Fruit fly (Drosophila melanogaster) whole organism, embryonic: Measurements from ENCODE around the gene CG11550.
A peak's percentile ranks its signal among the peaks of the same experiment; 100 is the strongest.

Experiments
- Ada2b ChIP-seq: fragments of 200-800 bp; sonication (Bioruptor generic); IDR thresholded peaks from 2 replicates; pipeline ENCODE4 v1.3.6; 2022; ENCODE audit warnings: missing biosample characterization, missing genetic modification characterization
- Antp ChIP-seq: fragments of 200-800 bp; sonication (Bioruptor generic); optimal IDR thresholded peaks from 3 replicates; lab custom pipeline; 2016; ENCODE audit warnings: missing biosample characterization, missing genetic modification characterization
- Blimp-1 ChIP-seq: fragments of 200-800 bp; sonication (Bioruptor generic); optimal IDR thresholded peaks from 3 replicates; lab custom pipeline; 2018; ENCODE audit warnings: missing biosample characterization, missing genetic modification characterization, mild to moderate bottlenecking, moderate library complexity, missing genetic modification reagents
- CG10366 ChIP-seq: fragments of 200-800 bp; sonication (Bioruptor generic); IDR thresholded peaks from 2 replicates; pipeline ENCODE4 v1.3.6; 2022; ENCODE audit warnings: missing biosample characterization, missing genetic modification characterization
- CG11085 ChIP-seq: fragments of 200-800 bp; sonication (Bioruptor generic); IDR thresholded peaks from 2 replicates; pipeline ENCODE4 v1.3.6; 2022; ENCODE audit warnings: missing biosample characterization, missing genetic modification characterization
- CG17328 ChIP-seq: fragments of 200-800 bp; sonication (Bioruptor generic); IDR thresholded peaks from 2 replicates; pipeline ENCODE4 v1.3.6; 2022; ENCODE audit warnings: missing biosample characterization, missing genetic modification characterization
- CG18599 ChIP-seq: fragments of 200-800 bp; sonication (Bioruptor generic); optimal IDR thresholded peaks from 3 replicates; lab custom pipeline; 2017; ENCODE audit warnings: missing biosample characterization, missing genetic modification characterization, mild to moderate bottlenecking, moderate library complexity, missing genetic modification reagents
- CG2120 ChIP-seq: fragments of 200-800 bp; sonication (Bioruptor generic); optimal IDR thresholded peaks from 3 replicates; lab custom pipeline; 2016; ENCODE audit warnings: missing biosample characterization, missing genetic modification characterization
- CG2678 ChIP-seq: fragments of 200-800 bp; sonication (Bioruptor generic); optimal IDR thresholded peaks from 3 replicates; lab custom pipeline; 2019; ENCODE audit warnings: missing biosample characterization, mild to moderate bottlenecking, missing genetic modification characterization, moderate library complexity
- CG2712 ChIP-seq: fragments of 200-800 bp; optimal IDR thresholded peaks from 3 replicates; lab custom pipeline; 2019; ENCODE audit warnings: missing biosample characterization, mild to moderate bottlenecking, missing genetic modification characterization, moderate library complexity
- CG30020 ChIP-seq: fragments of 200-800 bp; optimal IDR thresholded peaks from 2 replicates; lab custom pipeline; 2019; ENCODE audit warnings: missing biosample characterization, mild to moderate bottlenecking, missing genetic modification characterization, moderate library complexity
- CG30403 ChIP-seq: fragments of 200-800 bp; sonication (Bioruptor generic); optimal IDR thresholded peaks from 3 replicates; lab custom pipeline; 2016; ENCODE audit warnings: missing biosample characterization, missing genetic modification characterization
- CG3407 ChIP-seq: fragments of 200-800 bp; sonication (Bioruptor generic); optimal IDR thresholded peaks from 2 replicates; lab custom pipeline; 2018; ENCODE audit warnings: missing biosample characterization, mild to moderate bottlenecking, missing genetic modification characterization
- CG7556 ChIP-seq: fragments of 200-800 bp; sonication (Bioruptor generic); optimal IDR thresholded peaks from 2 replicates; lab custom pipeline; 2017; ENCODE audit warnings: missing biosample characterization, mild to moderate bottlenecking, missing genetic modification characterization
- CG7839 ChIP-seq: fragments of 200-800 bp; sonication (Bioruptor generic); optimal IDR thresholded peaks from 3 replicates; lab custom pipeline; 2018; ENCODE audit warnings: missing biosample characterization, mild to moderate bottlenecking, missing genetic modification characterization, moderate library complexity
- CG8359 ChIP-seq: fragments of 200-800 bp; sonication (Bioruptor generic); optimal IDR thresholded peaks from 2 replicates; lab custom pipeline; 2017; ENCODE audit warnings: missing biosample characterization, mild to moderate bottlenecking, missing genetic modification characterization, borderline replicate concordance
- CG8944 ChIP-seq: fragments of 200-800 bp; sonication (Bioruptor generic); optimal IDR thresholded peaks from 3 replicates; lab custom pipeline; 2016; ENCODE audit warnings: missing biosample characterization, missing genetic modification characterization
- HLHmδ ChIP-seq: fragments of 200-800 bp; sonication (Bioruptor generic); optimal IDR thresholded peaks from 2 replicates; lab custom pipeline; 2018; ENCODE audit warnings: missing biosample characterization, mild to moderate bottlenecking, missing genetic modification characterization, moderate library complexity
- Hsf ChIP-seq: fragments of 200-800 bp; sonication (Bioruptor generic); optimal IDR thresholded peaks from 3 replicates; lab custom pipeline; 2016; ENCODE audit warnings: missing biosample characterization, missing genetic modification characterization
- Meics ChIP-seq: fragments of 200-800 bp; sonication (Bioruptor generic); optimal IDR thresholded peaks from 2 replicates; lab custom pipeline; 2017; ENCODE audit warnings: missing biosample characterization, mild to moderate bottlenecking, missing genetic modification characterization
- Mrtf ChIP-seq: fragments of 200-800 bp; sonication (Bioruptor generic); IDR thresholded peaks from 3 replicates; pipeline ENCODE4 v1.3.6; 2022; ENCODE audit warnings: missing biosample characterization, missing genetic modification characterization
- Optix ChIP-seq: fragments of 200-800 bp; sonication (Bioruptor generic); IDR thresholded peaks from 3 replicates; pipeline ENCODE4 v1.3.6; 2022; ENCODE audit warnings: missing biosample characterization, missing genetic modification characterization
- PHDP ChIP-seq: fragments of 200-800 bp; sonication (Bioruptor generic); optimal IDR thresholded peaks from 3 replicates; lab custom pipeline; 2018; ENCODE audit warnings: missing biosample characterization, mild to moderate bottlenecking, missing genetic modification characterization, moderate library complexity
- Ptx1 ChIP-seq: fragments of 200-800 bp; sonication (Bioruptor generic); IDR thresholded peaks from 2 replicates; pipeline ENCODE4 v1.3.6; 2022; ENCODE audit warnings: missing biosample characterization, missing genetic modification characterization
- Rfx ChIP-seq: fragments of 200-800 bp; sonication (Bioruptor generic); IDR thresholded peaks from 2 replicates; pipeline ENCODE4 v1.3.6; 2022; ENCODE audit warnings: missing biosample characterization, missing genetic modification characterization
- Sox102F ChIP-seq: fragments of 200-800 bp; sonication (Bioruptor generic); optimal IDR thresholded peaks from 2 replicates; lab custom pipeline; 2018; ENCODE audit warnings: missing biosample characterization, mild to moderate bottlenecking, missing genetic modification characterization, moderate library complexity
- Xbp1 ChIP-seq: fragments of 200-800 bp; sonication (Bioruptor generic); optimal IDR thresholded peaks from 3 replicates; lab custom pipeline; 2016; ENCODE audit warnings: missing biosample characterization, mild to moderate bottlenecking, missing genetic modification characterization
- chn ChIP-seq: fragments of 200-800 bp; sonication (Bioruptor generic); optimal IDR thresholded peaks from 2 replicates; lab custom pipeline; 2016; ENCODE audit warnings: missing biosample characterization, missing genetic modification characterization
- corto ChIP-seq: fragments of 200-800 bp; sonication (Bioruptor generic); optimal IDR thresholded peaks from 2 replicates; lab custom pipeline; 2016; ENCODE audit warnings: missing biosample characterization, mild to moderate bottlenecking, missing genetic modification characterization, moderate library complexity
- danr ChIP-seq: fragments of 200-800 bp; sonication (Bioruptor generic); IDR thresholded peaks from 2 replicates; pipeline ENCODE4 v1.3.6; 2022; ENCODE audit warnings: missing biosample characterization, missing genetic modification characterization
- dpn ChIP-seq, 2 experiments: fragments of 200-800 bp; sonication (Bioruptor generic); optimal IDR thresholded peaks; 3 replicates each; lab custom pipeline; 2016; ENCODE audit warnings: missing biosample characterization in 2 of 2, missing genetic modification characterization in 2 of 2
- ewg ChIP-seq: fragments of 200-800 bp; sonication (Bioruptor generic); optimal IDR thresholded peaks from 3 replicates; lab custom pipeline; 2017; ENCODE audit warnings: mild to moderate bottlenecking, missing biosample characterization, missing genetic modification reagents, missing genetic modification characterization
- grau ChIP-seq: fragments of 200-800 bp; optimal IDR thresholded peaks from 3 replicates; lab custom pipeline; 2019; ENCODE audit warnings: missing biosample characterization, mild to moderate bottlenecking, missing genetic modification characterization, moderate library complexity
- lab ChIP-seq: fragments of 200-800 bp; sonication (Bioruptor generic); optimal IDR thresholded peaks from 3 replicates; lab custom pipeline; 2017; ENCODE audit warnings: missing biosample characterization, missing genetic modification characterization, mild to moderate bottlenecking, moderate library complexity, missing genetic modification reagents
- mam ChIP-seq: fragments of 200-800 bp; sonication (Bioruptor generic); optimal IDR thresholded peaks from 3 replicates; lab custom pipeline; 2016; ENCODE audit warnings: missing biosample characterization, missing genetic modification characterization
- nmo ChIP-seq: fragments of 200-800 bp; sonication (Bioruptor generic); optimal IDR thresholded peaks from 2 replicates; lab custom pipeline; 2018; ENCODE audit warnings: missing biosample characterization, mild to moderate bottlenecking, missing genetic modification characterization, moderate library complexity
- odd ChIP-seq: fragments of 200-800 bp; sonication (Bioruptor generic); optimal IDR thresholded peaks from 2 replicates; lab custom pipeline; 2017; ENCODE audit warnings: missing biosample characterization, mild to moderate bottlenecking, missing genetic modification characterization
- otp ChIP-seq: fragments of 200-800 bp; sonication (Bioruptor generic); IDR thresholded peaks from 3 replicates; pipeline ENCODE4, ENCODE4 v1.3.6; 2022; ENCODE audit warnings: missing biosample characterization, missing genetic modification characterization
- phol ChIP-seq: fragments of 200-800 bp; sonication (Bioruptor generic); optimal IDR thresholded peaks from 3 replicates; lab custom pipeline; 2018; ENCODE audit warnings: missing biosample characterization, mild to moderate bottlenecking, missing genetic modification characterization, moderate library complexity
- row ChIP-seq: fragments of 200-800 bp; sonication (Bioruptor generic); IDR thresholded peaks from 3 replicates; pipeline ENCODE4 v1.3.6; 2022; ENCODE audit warnings: missing biosample characterization, missing genetic modification characterization
- tin ChIP-seq: fragments of 200-800 bp; sonication (Bioruptor generic); optimal IDR thresholded peaks from 3 replicates; lab custom pipeline; 2016; ENCODE audit warnings: missing biosample characterization, missing genetic modification characterization
- unpg ChIP-seq: fragments of 200-800 bp; sonication (Bioruptor generic); optimal IDR thresholded peaks from 3 replicates; lab custom pipeline; 2018; ENCODE audit warnings: missing biosample characterization, mild to moderate bottlenecking, missing genetic modification characterization, moderate library complexity

The CG11550 gene

DNA sequence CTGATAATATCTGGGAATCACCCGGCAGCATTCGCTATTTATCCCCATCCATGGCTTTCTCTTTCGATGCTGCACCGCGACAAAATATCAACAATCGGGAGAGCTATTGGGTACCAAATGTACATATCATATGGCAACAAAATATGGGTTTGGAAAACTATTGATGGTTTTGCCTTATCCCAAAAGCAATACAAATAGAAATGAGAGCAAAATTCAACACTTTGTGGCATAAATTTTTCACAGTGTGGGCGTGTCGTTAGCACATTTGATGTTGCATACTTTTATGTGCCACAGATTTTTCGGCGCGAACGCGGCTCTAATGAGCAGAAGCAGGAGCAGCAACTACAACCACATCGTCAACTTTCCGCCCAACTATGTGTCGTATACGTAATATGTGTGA lies 47.4 kb downstream of the CG11550 start (continued):
- TF ChIP-seq Rfx (GFP tag; lab: Robert Waterston, UW) = 0 out of 2 replicates have a peak, but pooled peaks have one; percentile 8
- TF ChIP-seq CG7839 (tag; lab: Kevin White, UChicago) = peak; percentile 19
- no peak for TF ChIP-seq CG30020
- peak; percentile 47 for TF ChIP-seq lab
- peak; percentile 1 for TF ChIP-seq Meics (GFP tag; lab: Kevin White, UChicago)
- peak; percentile 5 for TF ChIP-seq CG2678 (tag; lab: Kevin White, UChicago)
- peak; percentile 5 for TF ChIP-seq tin (GFP tag; lab: Kevin White, UChicago)
- TF ChIP-seq phol (tag; lab: Kevin White, UChicago) = peak; percentile 29
- TF ChIP-seq row (GFP tag; lab: Robert Waterston, UW) = peak; percentile 24; the same call in 2 of the 3 replicates
- TF ChIP-seq Antp (GFP tag; lab: Kevin White, UChicago) = peak; percentile 7
- TF ChIP-seq unpg (GFP tag; lab: Kevin White, UChicago) = peak; percentile 27
- TF ChIP-seq dpn (GFP tag; optimal IDR thresholded peaks at IDR 0.05; lab: Kevin White, UChicago) = peak in 1 of 2 experiments; percentile 36
- peak; percentile 16 for TF ChIP-seq CG30403 (GFP tag; lab: Kevin White, UChicago)
- peak; percentile 33 for TF ChIP-seq Xbp1 (GFP tag; lab: Kevin White, UChicago)
- TF ChIP-seq Ada2b (GFP tag; lab: Robert Waterston, UW) = 0 out of 2 replicates have a peak, but pooled peaks have one; percentile 15
- 0 out of 3 replicates have a peak, but pooled peaks have one; percentile 6 for TF ChIP-seq Optix (GFP tag; lab: Robert Waterston, UW)
- peak; percentile 22 for TF ChIP-seq Hsf (GFP tag; lab: Kevin White, UChicago)
- TF ChIP-seq Blimp-1 (GFP tag; lab: Kevin White, UChicago) = peak; percentile 56
- 0 out of 2 replicates have a peak, but pooled peaks have one; percentile 25 for TF ChIP-seq CG17328 (GFP tag; lab: Robert Waterston, UW)
- TF ChIP-seq PHDP (tag; lab: Kevin White, UChicago) = peak; percentile 24
- TF ChIP-seq CG8359 (GFP tag; lab: Kevin White, UChicago) = no peak
- 0 out of 2 replicates have a peak, but pooled peaks have one; percentile 26 for TF ChIP-seq Ptx1
- no peak for TF ChIP-seq CG3407 (GFP tag; lab: Kevin White, UChicago)
- no peak for TF ChIP-seq odd (GFP tag; lab: Kevin White, UChicago)
- TF ChIP-seq Mrtf (GFP tag; lab: Robert Waterston, UW) = no peak
- no peak for TF ChIP-seq corto (GFP tag; lab: Kevin White, UChicago)
- peak; percentile 5 for TF ChIP-seq CG2712 (tag; lab: Kevin White, UChicago)
- no peak for TF ChIP-seq CG11085
- TF ChIP-seq chn (GFP tag; lab: Kevin White, UChicago) = no peak
- peak; percentile 2 for TF ChIP-seq nmo (GFP tag; lab: Kevin White, UChicago)
- TF ChIP-seq CG18599 = peak; percentile 44
- no peak for TF ChIP-seq HLHmδ (GFP tag; lab: Kevin White, UChicago)
- peak; percentile 22 for TF ChIP-seq CG2120 (GFP tag; lab: Kevin White, UChicago)
- TF ChIP-seq CG7556 = peak; percentile 9
- no peak for TF ChIP-seq CG8944 (GFP tag; lab: Kevin White, UChicago)
- TF ChIP-seq CG10366 (GFP tag; lab: Robert Waterston, UW) = peak; percentile 14; the same call in 1 of the 2 replicates
- peak; percentile 9 for TF ChIP-seq mam (GFP tag; lab: Kevin White, UChicago)
- no peak for TF ChIP-seq ewg (GFP tag; lab: Kevin White, UChicago)
- no peak for TF ChIP-seq otp (GFP tag; lab: Robert Waterston, UW)
- peak; percentile 13 for TF ChIP-seq grau (tag; lab: Kevin White, UChicago)
- TF ChIP-seq danr = no peak
- TF ChIP-seq Sox102F (GFP tag; lab: Kevin White, UChicago) = peak; percentile 50
- TF ChIP-seq, all 482 proteins: peak for 58
